Worm (Caenorhabditis elegans) whole organism, young adult: ENCODE data around the gene str-20.

Experiments used
- F23B12.7 ChIP-seq: sonication (generic microtip); optimal IDR thresholded peaks from 2 replicates; lab custom pipeline; 2017; ENCODE audit warnings: missing genetic modification characterization, mild to moderate bottlenecking, missing compliant biosample characterization, antibody characterized with exemption, moderate library complexity; ENCODE audit not compliant: insufficient read depth
- F49E8.2 ChIP-seq: sonication (generic microtip); optimal IDR thresholded peaks from 3 replicates; lab custom pipeline; 2017; ENCODE audit warnings: missing genetic modification characterization, mild to moderate bottlenecking, missing compliant biosample characterization, antibody characterized with exemption, moderate library complexity; ENCODE audit not compliant: insufficient read depth
- K11D2.4 ChIP-seq: fragments of 200-800 bp; sonication (Bioruptor generic); IDR thresholded peaks from 2 replicates; pipeline ENCODE4 v1.3.6; 2022; ENCODE audit warnings: missing genetic modification reagents, missing genetic modification characterization, missing compliant biosample characterization
- egl-18 ChIP-seq: fragments of 200-800 bp; sonication (Bioruptor generic); IDR thresholded peaks from 2 replicates; pipeline ENCODE4 v1.3.6; 2022; ENCODE audit warnings: missing genetic modification reagents, missing genetic modification characterization, missing compliant biosample characterization
- him-1 ChIP-seq: sonication (generic microtip); optimal IDR thresholded peaks from 2 replicates; lab custom pipeline; 2016; ENCODE audit warnings: missing genotype, missing genetic modification reagents, missing genetic modification characterization, missing compliant biosample characterization
- nhr-80 ChIP-seq: sonication (generic microtip); optimal IDR thresholded peaks from 2 replicates; lab custom pipeline; 2016; ENCODE audit warnings: missing genetic modification characterization, missing compliant biosample characterization
- snpc-4 ChIP-seq, 5 experiments: fragments of 150-350 bp in 1 of 5; sonication (generic microtip) in 4 of 5; optimal IDR thresholded peaks; 2 replicates each; lab custom pipeline; 2014 to 2018; ENCODE audit warnings: missing genetic modification characterization in 5 of 5, missing biosample characterization in 3 of 5, antibody characterized with exemption in 2 of 5, mild to moderate bottlenecking in 2 of 5, missing compliant biosample characterization in 2 of 5, missing genotype in 2 of 5, moderate library complexity in 2 of 5, missing genetic modification reagents in 1 of 5
- ztf-26 ChIP-seq: sonication (generic microtip); optimal IDR thresholded peaks from 2 replicates; lab custom pipeline; 2017; ENCODE audit warnings: missing genetic modification characterization, missing compliant biosample characterization

- TF ChIP-seq nhr-80 (tag; lab: Kevin White, UChicago) (no peak), F49E8.2 (tag; lab: Kevin White, UChicago) (no peak), snpc-4 (GFP tag; optimal IDR thresholded peaks at IDR 0.05; lab: Kevin White, UChicago) (no peak), snpc-4 (tag; optimal IDR thresholded peaks at IDR 0.05; lab: Kevin White, UChicago) (no peak), ztf-26 (tag; lab: Kevin White, UChicago) (no peak), F23B12.7 (tag; lab: Kevin White, UChicago) (no peak), him-1 (tag; lab: Kevin White, UChicago) (no peak), K11D2.4 (GFP tag; lab: Robert Waterston, UW) (no peak), egl-18 (GFP tag; lab: Robert Waterston, UW) (no peak)
Measured at ce11 chrV:778339-778738, 22.1 kb downstream of the str-20 start, which contains the start of gene srbc-59.
